Worm (Caenorhabditis elegans) whole organism, L1 larva: ENCODE results near the gene dss-1.

Experiments
- lin-13 ChIP-seq: fragments of 150-350 bp; optimal IDR thresholded peaks from 2 replicates; lab custom pipeline; 2014; ENCODE audit warnings: missing biosample characterization, missing genetic modification reagents, missing genetic modification characterization
- nhr-237 ChIP-seq: fragments of 150-350 bp; optimal IDR thresholded peaks from 2 replicates; lab custom pipeline; 2014; ENCODE audit warnings: missing biosample characterization, missing genetic modification characterization
- nhr-47 ChIP-seq: sonication (generic microtip); optimal IDR thresholded peaks from 2 replicates; lab custom pipeline; 2016; ENCODE audit warnings: mild to moderate bottlenecking, missing genetic modification characterization, moderate library complexity, missing compliant biosample characterization

- TF ChIP-seq nhr-237, result no peak
- no peak for TF ChIP-seq nhr-47 (tag; lab: Kevin White, UChicago)
- no peak for TF ChIP-seq lin-13 (GFP tag; lab: Kevin White, UChicago)
Observed at ce11 chrIII:1221995-1222394, 25.9 kb upstream of the dss-1 start.
